Comparison of ENCODE assay signal across 6 worm cellular contexts in the genomic region with DNA sequence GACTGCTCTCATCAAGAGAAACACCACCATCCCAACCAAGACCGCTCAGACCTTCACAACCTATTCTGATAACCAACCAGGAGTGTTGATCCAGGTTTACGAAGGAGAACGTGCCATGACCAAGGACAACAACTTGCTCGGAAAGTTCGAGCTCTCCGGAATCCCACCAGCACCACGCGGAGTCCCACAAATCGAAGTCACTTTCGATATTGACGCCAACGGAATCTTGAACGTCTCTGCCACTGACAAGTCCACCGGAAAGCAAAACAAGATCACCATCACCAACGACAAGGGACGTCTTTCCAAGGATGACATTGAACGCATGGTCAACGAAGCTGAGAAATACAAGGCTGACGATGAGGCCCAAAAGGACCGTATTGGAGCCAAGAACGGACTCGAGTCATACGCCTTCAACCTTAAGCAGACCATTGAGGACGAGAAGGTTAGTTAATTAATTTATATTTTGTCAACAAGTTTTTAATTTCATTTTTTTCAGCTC.
TF ChIP-seq lines count a peak whose summit lies in the region.

No protein-coding gene starts in this region.

TF ChIP-seq in whole organism, L1 larva, 84 proteins besides CTCF, POLR2A, EP300 and RAD21 (continues in another document):
- TF ChIP-seq nhr-85 (tag; lab: Kevin White, UChicago) (peak; percentile 86), lsy-2 (tag; optimal IDR thresholded peaks at IDR 0.05; lab: Kevin White, UChicago) (peak in 1 of 2 experiments; percentile 11), dpl-1 (GFP tag; optimal IDR thresholded peaks at IDR 0.05; lab: Kevin White, UChicago) (no peak), skn-1 (tag; optimal IDR thresholded peaks at IDR 0.05; lab: Kevin White, UChicago) (no peak), rnt-1 (tag; optimal IDR thresholded peaks at IDR 0.05; lab: Kevin White, UChicago) (peak; percentile 16), isw-1 (GFP tag; IDR thresholded peaks at IDR 0.05; lab: Robert Waterston, UW) (no peak), unc-30 (tag; optimal IDR thresholded peaks at IDR 0.05; lab: Kevin White, UChicago) (no peak), fkh-8 (tag; optimal IDR thresholded peaks at IDR 0.05; lab: Kevin White, UChicago) (peak; percentile 9), irx-1 (tag; optimal IDR thresholded peaks at IDR 0.05; lab: Kevin White, UChicago) (no peak), efl-1 (optimal IDR thresholded peaks at IDR 0.05; lab: Kevin White, UChicago) (no peak), efl-1 (GFP tag; optimal IDR thresholded peaks at IDR 0.05 in 1 of 2; lab: Kevin White, UChicago) (peak in 1 of 2 experiments; percentile 66), hlh-4 (tag; optimal IDR thresholded peaks at IDR 0.05; lab: Kevin White, UChicago) (no peak), lin-13 (GFP tag; optimal IDR thresholded peaks at IDR 0.05; lab: Kevin White, UChicago) (no peak), lin-35 (GFP tag; optimal IDR thresholded peaks at IDR 0.05; lab: Kevin White, UChicago) (peak in 1 of 2 experiments; percentile 0), nhr-47 (tag; optimal IDR thresholded peaks at IDR 0.05; lab: Kevin White, UChicago) (no peak)

TF ChIP-seq in whole organism, L2 larva, 48 proteins besides CTCF, POLR2A, EP300 and RAD21:
- TF ChIP-seq nhr-11 (tag; optimal IDR thresholded peaks at IDR 0.05; lab: Kevin White, UChicago) (no peak), nhr-129 (tag; optimal IDR thresholded peaks at IDR 0.05; lab: Kevin White, UChicago) (peak; percentile 27), ama-1 (optimal IDR thresholded peaks at IDR 0.05; lab: Kevin White, UChicago) (peak; percentile 90)

TF ChIP-seq in whole organism, L3 larva, 47 proteins besides CTCF, POLR2A, EP300 and RAD21 (continues in another document):
- TF ChIP-seq ceh-16 (tag; optimal IDR thresholded peaks at IDR 0.05; lab: Kevin White, UChicago) = no peak
- TF ChIP-seq fkh-2 (tag; optimal IDR thresholded peaks at IDR 0.05; lab: Kevin White, UChicago) = no peak
- TF ChIP-seq nhr-25 (tag; optimal IDR thresholded peaks at IDR 0.05; lab: Kevin White, UChicago) = peak; percentile 58
- TF ChIP-seq nfya-1 (tag; optimal IDR thresholded peaks at IDR 0.05; lab: Kevin White, UChicago; ENCODE audit: insufficient read depth) = peak; percentile 1
- TF ChIP-seq mdl-1 (tag; optimal IDR thresholded peaks at IDR 0.05; lab: Kevin White, UChicago) = no peak
- no peak for TF ChIP-seq egl-5 (tag; optimal IDR thresholded peaks at IDR 0.05; lab: Kevin White, UChicago)
- TF ChIP-seq unc-39 (tag; optimal IDR thresholded peaks at IDR 0.05; lab: Kevin White, UChicago) = no peak
- TF ChIP-seq tbx-2 (tag; optimal IDR thresholded peaks at IDR 0.05; lab: Kevin White, UChicago) = no peak
- no peak for TF ChIP-seq unc-62 (GFP tag; optimal IDR thresholded peaks at IDR 0.05; lab: Kevin White, UChicago)
- no peak for TF ChIP-seq snpc-4 (tag; optimal IDR thresholded peaks at IDR 0.05; lab: Kevin White, UChicago)
- no peak for TF ChIP-seq ceh-28 (tag; optimal IDR thresholded peaks at IDR 0.05; lab: Kevin White, UChicago)
- no peak for TF ChIP-seq daf-12 (tag; optimal IDR thresholded peaks at IDR 0.05; lab: Kevin White, UChicago)
- TF ChIP-seq ceh-82 (tag; optimal IDR thresholded peaks at IDR 0.05; lab: Kevin White, UChicago) = no peak
- no peak for TF ChIP-seq zag-1 (tag; optimal IDR thresholded peaks at IDR 0.05; lab: Kevin White, UChicago)
- no peak for TF ChIP-seq nhr-237 (tag; optimal IDR thresholded peaks at IDR 0.05; lab: Kevin White, UChicago)
- peak; percentile 95 for TF ChIP-seq ama-1 (optimal IDR thresholded peaks at IDR 0.05; lab: Kevin White, UChicago)
- no peak for TF ChIP-seq nhr-77 (tag; optimal IDR thresholded peaks at IDR 0.05; lab: Kevin White, UChicago)
- TF ChIP-seq ztf-4 (tag; optimal IDR thresholded peaks at IDR 0.05; lab: Kevin White, UChicago) = no peak

TF ChIP-seq in whole organism, L4 larva, 104 proteins besides CTCF, POLR2A, EP300 and RAD21 (continues in another document):
- TF ChIP-seq hif-1 (tag; optimal IDR thresholded peaks at IDR 0.05; lab: Kevin White, UChicago) (no peak), ceh-62 (tag; optimal IDR thresholded peaks at IDR 0.05; lab: Kevin White, UChicago) (no peak), lin-29 (GFP tag; IDR thresholded peaks at IDR 0.05; lab: Robert Waterston, UW) (no peak), lin-1 (GFP tag; IDR thresholded peaks at IDR 0.05; lab: Robert Waterston, UW) (no peak), R02D3.7 (tag; optimal IDR thresholded peaks at IDR 0.05; lab: Kevin White, UChicago) (no peak), saeg-2 (GFP tag; IDR thresholded peaks at IDR 0.05; lab: Robert Waterston, UW) (no peak), mdl-1 (tag; optimal IDR thresholded peaks at IDR 0.05; lab: Kevin White, UChicago) (no peak), daf-19 (GFP tag; conservative IDR thresholded peaks at IDR 0.05; lab: Robert Waterston, UW) (0 out of 2 replicates have a peak, but pooled peaks have one; percentile 6), F26F4.8 (GFP tag; conservative IDR thresholded peaks at IDR 0.05; lab: Robert Waterston, UW) (0 out of 2 replicates have a peak, but pooled peaks have one; percentile 5), gei-8 (GFP tag; optimal IDR thresholded peaks at IDR 0.05; lab: Kevin White, UChicago) (no peak), hlh-30 (tag; optimal IDR thresholded peaks at IDR 0.05; lab: Kevin White, UChicago; ENCODE audit: insufficient read depth) (peak; percentile 1), aly-2 (tag; optimal IDR thresholded peaks at IDR 0.05; lab: Kevin White, UChicago) (no peak), ceh-82 (tag; optimal IDR thresholded peaks at IDR 0.05; lab: Kevin White, UChicago) (no peak), mxl-2 (GFP tag; conservative IDR thresholded peaks at IDR 0.05; lab: Robert Waterston, UW) (no peak), spr-3 (GFP tag; optimal IDR thresholded peaks at IDR 0.05; lab: Kevin White, UChicago) (no peak), arid-1 (GFP tag; conservative IDR thresholded peaks at IDR 0.05; lab: Robert Waterston, UW) (no peak), nhr-77 (tag; optimal IDR thresholded peaks at IDR 0.05; lab: Kevin White, UChicago) (no peak), mes-2 (tag; optimal IDR thresholded peaks at IDR 0.05; lab: Kevin White, UChicago; ENCODE audit: poor library complexity, severe bottlenecking) (peak; percentile 22)

TF ChIP-seq in whole organism, early embryonic, 17 proteins besides CTCF, POLR2A, EP300 and RAD21:
- TF ChIP-seq ama-1 (optimal IDR thresholded peaks at IDR 0.05; lab: Kevin White, UChicago) (peak; percentile 85), tbx-11 (GFP tag; IDR thresholded peaks at IDR 0.05; lab: Robert Waterston, UW) (no peak), flt-1 (GFP tag; IDR thresholded peaks at IDR 0.05; lab: Robert Waterston, UW) (0 out of 2 replicates have a peak, but pooled peaks have one; percentile 4), aly-1 (tag; optimal IDR thresholded peaks at IDR 0.05; lab: Kevin White, UChicago) (no peak), hmbx-1 (tag; optimal IDR thresholded peaks at IDR 0.05; lab: Kevin White, UChicago) (no peak)
TF ChIP-seq in whole organism, early embryonic: peak in this region for 2.

TF ChIP-seq in whole organism, young adult, 124 proteins besides CTCF, POLR2A, EP300 and RAD21:
- TF ChIP-seq mcd-1 (GFP tag; IDR thresholded peaks at IDR 0.05; lab: Robert Waterston, UW) (0 out of 2 replicates have a peak, but pooled peaks have one; percentile 3), nfyb-1 (GFP tag; IDR thresholded peaks at IDR 0.05; lab: Robert Waterston, UW) (peak; percentile 2; the same call in 1 of the 2 replicates), tbp1 (GFP tag; optimal IDR thresholded peaks at IDR 0.05; lab: Kevin White, UChicago) (no peak), ekl-4 (GFP tag; IDR thresholded peaks at IDR 0.05; lab: Robert Waterston, UW) (0 out of 2 replicates have a peak, but pooled peaks have one; percentile 6), aptf-3 (GFP tag; IDR thresholded peaks at IDR 0.05; lab: Robert Waterston, UW) (0 out of 2 replicates have a peak, but pooled peaks have one; percentile 1), hsf-1 (GFP tag; IDR thresholded peaks at IDR 0.05; lab: Robert Waterston, UW) (no peak), nhr-80 (tag; optimal IDR thresholded peaks at IDR 0.05; lab: Kevin White, UChicago) (no peak), dox-1 (GFP tag; IDR thresholded peaks at IDR 0.05; lab: Robert Waterston, UW) (peak; percentile 2; the same call in 1 of the 2 replicates), B0336.3 (GFP tag; IDR thresholded peaks at IDR 0.05; lab: Robert Waterston, UW) (no peak), sea-2 (GFP tag; IDR thresholded peaks at IDR 0.05; lab: Robert Waterston, UW) (no peak), ama-1 (optimal IDR thresholded peaks at IDR 0.05; lab: Kevin White, UChicago) (peak; percentile 81), ama-1 (GFP tag; optimal IDR thresholded peaks at IDR 0.05; lab: Kevin White, UChicago) (no peak), F57A8.1 (GFP tag; optimal IDR thresholded peaks at IDR 0.05; lab: Kevin White, UChicago) (peak; percentile 10), madf-3 (GFP tag; IDR thresholded peaks at IDR 0.05; lab: Robert Waterston, UW) (peak; percentile 2; the same call in 1 of the 2 replicates)
